Worm (Caenorhabditis elegans) whole organism, L4 larva: ENCODE data around the gene C52E2.5.

Experiments used
- D1046.2 ChIP-seq: fragments of 200-800 bp; sonication (Bioruptor generic); IDR thresholded peaks from 2 replicates; pipeline ENCODE4 v1.3.6; 2022; ENCODE audit warnings: missing genetic modification characterization, missing compliant biosample characterization
- F10B5.3 ChIP-seq: sonication (generic microtip); optimal IDR thresholded peaks from 2 replicates; lab custom pipeline; 2016; ENCODE audit warnings: mild to moderate bottlenecking, missing genetic modification characterization, missing compliant biosample characterization
- F37D6.2 ChIP-seq: sonication (generic microtip); optimal IDR thresholded peaks from 2 replicates; lab custom pipeline; 2016; ENCODE audit warnings: mild to moderate bottlenecking, missing genetic modification characterization, missing compliant biosample characterization
- Y48G9A.11 ChIP-seq: fragments of 200-800 bp; sonication (Bioruptor generic); IDR thresholded peaks from 2 replicates; pipeline ENCODE4 v1.3.6; 2022; ENCODE audit warnings: missing genetic modification reagents, missing genetic modification characterization, missing compliant biosample characterization
- Y5F2A.4 ChIP-seq: fragments of 200-800 bp; sonication (Bioruptor generic); optimal IDR thresholded peaks from 2 replicates; lab custom pipeline; 2018; ENCODE audit warnings: mild to moderate bottlenecking, missing genetic modification characterization, missing compliant biosample characterization
- ZK546.5 ChIP-seq, 2 experiments: sonication (generic microtip); optimal IDR thresholded peaks; 2 replicates each; lab custom pipeline; 2017; ENCODE audit warnings: missing biosample characterization in 2 of 2, missing genetic modification characterization in 2 of 2
- aha-1 ChIP-seq: fragments of 150-350 bp; peaks from one replicate; lab custom pipeline; 2014; ENCODE audit warnings: missing biosample characterization, missing genetic modification characterization
- aly-2 ChIP-seq: sonication (generic microtip); optimal IDR thresholded peaks from 2 replicates; lab custom pipeline; 2018; ENCODE audit warnings: missing biosample characterization, missing genetic modification characterization
- arid-1 ChIP-seq: fragments of 200-800 bp; sonication (Bioruptor generic); conservative IDR thresholded peaks from 2 replicates; pipeline ENCODE4 v1.3.6; 2022; ENCODE audit warnings: missing genetic modification reagents, missing genetic modification characterization, missing compliant biosample characterization
- ceh-44 ChIP-seq: fragments of 200-800 bp; sonication (Bioruptor generic); IDR thresholded peaks from 2 replicates; pipeline ENCODE4 v1.3.6; 2022; ENCODE audit warnings: missing genetic modification reagents, missing genetic modification characterization, missing compliant biosample characterization
- ceh-62 ChIP-seq: sonication (generic microtip); optimal IDR thresholded peaks from 2 replicates; lab custom pipeline; 2017; ENCODE audit warnings: missing biosample characterization, missing genetic modification characterization
- daf-19 ChIP-seq: fragments of 200-800 bp; sonication (Bioruptor generic); conservative IDR thresholded peaks from 2 replicates; pipeline ENCODE4 v1.3.6; 2022; ENCODE audit warnings: missing genetic modification characterization, missing compliant biosample characterization
- dmd-9 ChIP-seq: fragments of 200-800 bp; sonication (Bioruptor generic); IDR thresholded peaks from 2 replicates; pipeline ENCODE4 v1.3.6; 2022; ENCODE audit warnings: missing genetic modification reagents, missing genetic modification characterization, missing compliant biosample characterization
- dpl-1 ChIP-seq: fragments of 150-350 bp; optimal IDR thresholded peaks from 2 replicates; lab custom pipeline; 2014; ENCODE audit warnings: missing biosample characterization, missing genetic modification reagents, missing genetic modification characterization
- egl-27 ChIP-seq: sonication (generic microtip); optimal IDR thresholded peaks from 3 replicates; lab custom pipeline; 2017; ENCODE audit warnings: missing biosample characterization, missing genetic modification reagents, missing genetic modification characterization
- gei-8 ChIP-seq: fragments of 200-800 bp; sonication (Bioruptor generic); optimal IDR thresholded peaks from 2 replicates; lab custom pipeline; 2018; ENCODE audit warnings: mild to moderate bottlenecking, missing genetic modification characterization, missing compliant biosample characterization
- hmg-1.1 ChIP-seq: fragments of 200-800 bp; sonication (Bioruptor generic); IDR thresholded peaks from 2 replicates; pipeline ENCODE4 v1.3.6; 2022; ENCODE audit warnings: missing genetic modification reagents, missing genetic modification characterization, missing compliant biosample characterization
- lin-13 ChIP-seq: fragments of 150-350 bp; optimal IDR thresholded peaks from 2 replicates; lab custom pipeline; 2014; ENCODE audit warnings: missing biosample characterization, missing genetic modification reagents, missing genetic modification characterization
- lin-39 ChIP-seq: fragments of 150-350 bp; optimal IDR thresholded peaks from 2 replicates; lab custom pipeline; 2014; ENCODE audit warnings: missing biosample characterization, missing genetic modification reagents, missing genetic modification characterization
- lir-3 ChIP-seq: sonication (generic microtip); optimal IDR thresholded peaks from 2 replicates; lab custom pipeline; 2016; ENCODE audit warnings: mild to moderate bottlenecking, missing genetic modification characterization, missing compliant biosample characterization
- madf-9 ChIP-seq: fragments of 200-800 bp; sonication (Bioruptor generic); conservative IDR thresholded peaks from 2 replicates; pipeline ENCODE4 v1.3.6; 2022; ENCODE audit warnings: missing genetic modification reagents, missing genetic modification characterization, missing compliant biosample characterization
- mdt-29 ChIP-seq: fragments of 200-800 bp; sonication (Bioruptor generic); IDR thresholded peaks from 2 replicates; pipeline ENCODE4 v1.3.6; 2022; ENCODE audit warnings: missing genetic modification reagents, missing genetic modification characterization, missing compliant biosample characterization
- mep-1 ChIP-seq: fragments of 150-350 bp; sonication (generic microtip); optimal IDR thresholded peaks from 3 replicates; lab custom pipeline; 2014; ENCODE audit warnings: missing biosample characterization, missing genetic modification characterization
- mxl-2 ChIP-seq: fragments of 200-800 bp; sonication (Bioruptor generic); conservative IDR thresholded peaks from 2 replicates; pipeline ENCODE4 v1.3.6; 2022; ENCODE audit warnings: missing genetic modification reagents, missing genetic modification characterization, missing compliant biosample characterization
- nhr-102 ChIP-seq: sonication (generic microtip); optimal IDR thresholded peaks from 2 replicates; lab custom pipeline; 2016; ENCODE audit warnings: mild to moderate bottlenecking, missing genetic modification characterization, moderate library complexity, missing compliant biosample characterization
- nhr-111 ChIP-seq: fragments of 200-800 bp; sonication (Bioruptor generic); optimal IDR thresholded peaks from 2 replicates; lab custom pipeline; 2018; ENCODE audit warnings: mild to moderate bottlenecking, missing genetic modification characterization, missing compliant biosample characterization
- nhr-237 ChIP-seq: sonication (generic microtip); optimal IDR thresholded peaks from 2 replicates; lab custom pipeline; 2017; ENCODE audit warnings: missing biosample characterization, missing genetic modification characterization
- nhr-28 ChIP-seq: fragments of 150-350 bp; optimal IDR thresholded peaks from 2 replicates; lab custom pipeline; 2014; ENCODE audit warnings: missing biosample characterization, missing genetic modification characterization
- php-3 ChIP-seq: fragments of 200-800 bp; sonication (Bioruptor generic); IDR thresholded peaks from 2 replicates; pipeline ENCODE4 v1.3.6; 2022; ENCODE audit warnings: missing genetic modification reagents, missing genetic modification characterization, missing compliant biosample characterization
- pqm-1 ChIP-seq: sonication (generic microtip); optimal IDR thresholded peaks from 2 replicates; lab custom pipeline; 2017; ENCODE audit warnings: missing biosample characterization, missing genetic modification characterization
- rbr-2 ChIP-seq: sonication (generic microtip); optimal IDR thresholded peaks from 2 replicates; lab custom pipeline; 2016; ENCODE audit warnings: missing genotype, missing genetic modification characterization, missing compliant biosample characterization
- set-16 ChIP-seq: fragments of 200-800 bp; sonication (Bioruptor generic); IDR thresholded peaks from 2 replicates; pipeline ENCODE4 v1.3.6; 2022; ENCODE audit warnings: missing genetic modification reagents, missing genetic modification characterization, missing compliant biosample characterization
- snpc-1.2 ChIP-seq: fragments of 200-800 bp; sonication (Bioruptor generic); IDR thresholded peaks from 2 replicates; pipeline ENCODE4 v1.3.6; 2022; ENCODE audit warnings: missing genetic modification reagents, missing genetic modification characterization, missing compliant biosample characterization
- spr-3 ChIP-seq: fragments of 200-800 bp; sonication (Bioruptor generic); optimal IDR thresholded peaks from 2 replicates; lab custom pipeline; 2018; ENCODE audit warnings: mild to moderate bottlenecking, missing genetic modification characterization, missing compliant biosample characterization
- tra-1 ChIP-seq: fragments of 200-800 bp; sonication (Bioruptor generic); IDR thresholded peaks from 2 replicates; pipeline ENCODE4 v1.3.6; 2022; ENCODE audit warnings: missing genetic modification reagents, missing genetic modification characterization, missing compliant biosample characterization
- unc-130 ChIP-seq: sonication (generic microtip); optimal IDR thresholded peaks from 2 replicates; lab custom pipeline; 2016; ENCODE audit warnings: missing genetic modification reagents, missing genetic modification characterization, missing compliant biosample characterization
- unc-62 ChIP-seq, 3 experiments: fragments of 150-350 bp in 1 of 3; sonication (generic microtip); optimal IDR thresholded peaks in 2 of 3; peaks in 1 of 3; 1 replicate in 1 of 3; 2 replicates in 2 of 3; lab custom pipeline; 2014 to 2017; ENCODE audit warnings: missing biosample characterization in 3 of 3, missing genetic modification characterization in 3 of 3, missing genetic modification reagents in 3 of 3, missing genotype in 1 of 3
- zip-11 ChIP-seq: fragments of 200-800 bp; sonication (Bioruptor generic); IDR thresholded peaks from 2 replicates; pipeline ENCODE4 v1.3.6; 2022; ENCODE audit warnings: missing genetic modification characterization, missing compliant biosample characterization

Gene C52E2.5

ce11 chrII:1889071-1889470 lies 46.3 kb upstream of the C52E2.5 start, which contains the start of gene math-8:
Gene math-8, minus strand, starts transcription at chrII:1889171.
- TF ChIP-seq F10B5.3 (tag; lab: Kevin White, UChicago) (no peak), pqm-1 (tag; lab: Kevin White, UChicago) (no peak), arid-1 (no peak), tra-1 (GFP tag; lab: Robert Waterston, UW) (no peak), ceh-44 (GFP tag; lab: Robert Waterston, UW) (no peak), ceh-62 (no peak), Y48G9A.11 (no peak), F37D6.2 (no peak)
- TF ChIP-seq, all 104 proteins: peak for 0

ce11 chrII:1886379-1886778 lies 43.6 kb upstream of the C52E2.5 start, which contains the start of gene math-7:
Gene math-7, minus strand, starts transcription at chrII:1886479.
- TF ChIP-seq daf-19 (GFP tag; lab: Robert Waterston, UW): no peak
- no peak for TF ChIP-seq egl-27
- no peak for TF ChIP-seq pqm-1 (tag; lab: Kevin White, UChicago)
- TF ChIP-seq D1046.2 (GFP tag; lab: Robert Waterston, UW): no peak
- no peak for TF ChIP-seq unc-130 (GFP tag; lab: Kevin White, UChicago)
- TF ChIP-seq zip-11: no peak
- TF ChIP-seq madf-9 (GFP tag; lab: Robert Waterston, UW): no peak
- TF ChIP-seq nhr-111: no peak
- TF ChIP-seq hmg-1.1 (GFP tag; lab: Robert Waterston, UW): no peak
- no peak for TF ChIP-seq set-16 (GFP tag; lab: Robert Waterston, UW)
- TF ChIP-seq mxl-2: no peak
- TF ChIP-seq lir-3: no peak
- no peak for TF ChIP-seq Y5F2A.4 (GFP tag; lab: Kevin White, UChicago)
- TF ChIP-seq spr-3 (GFP tag; lab: Kevin White, UChicago): no peak
- TF ChIP-seq nhr-28: no peak
- TF ChIP-seq lin-39 (tag; lab: Kevin White, UChicago): no peak
- TF ChIP-seq, all 104 proteins: peak for 0

ce11 chrII:1884635-1885034 lies 41.9 kb upstream of the C52E2.5 start, which contains the start of gene math-6:
Gene math-6, minus strand, starts transcription at chrII:1884735.
- TF ChIP-seq php-3 (GFP tag; lab: Robert Waterston, UW) (no peak), mep-1 (tag; lab: Kevin White, UChicago) (no peak), daf-19 (GFP tag; lab: Robert Waterston, UW) (no peak), ZK546.5 (tag; optimal IDR thresholded peaks at IDR 0.05; lab: Kevin White, UChicago) (no peak), gei-8 (GFP tag; lab: Kevin White, UChicago) (no peak), lin-13 (GFP tag; lab: Kevin White, UChicago) (no peak), aly-2 (tag; lab: Kevin White, UChicago) (no peak), nhr-237 (tag; lab: Kevin White, UChicago) (no peak), dmd-9 (GFP tag; lab: Robert Waterston, UW) (no peak), set-16 (GFP tag; lab: Robert Waterston, UW) (no peak), unc-62 (GFP tag; optimal IDR thresholded peaks at IDR 0.05 in 1 of 2; lab: Kevin White, UChicago) (no peak), unc-62 (tag; optimal IDR thresholded peaks at IDR 0.05; lab: Kevin White, UChicago) (no peak), mdt-29 (GFP tag; lab: Robert Waterston, UW) (no peak), D1046.2 (GFP tag; lab: Robert Waterston, UW) (no peak), nhr-102 (no peak), ceh-44 (GFP tag; lab: Robert Waterston, UW) (no peak), aha-1 (tag; lab: Kevin White, UChicago) (no peak), snpc-1.2 (GFP tag; lab: Robert Waterston, UW) (no peak), dpl-1 (GFP tag; lab: Kevin White, UChicago) (no peak), rbr-2 (tag; lab: Kevin White, UChicago) (no peak)
